Worm (Caenorhabditis elegans) whole organism, L1 larva: ENCODE results near the gene pals-30.

Source experiments
- Y116A8C.19 ChIP-seq: sonication (generic microtip); optimal IDR thresholded peaks from 2 replicates; lab custom pipeline; 2016; ENCODE audit warnings: missing compliant biosample characterization, missing genetic modification characterization, borderline replicate concordance
- aha-1 ChIP-seq: fragments of 150-350 bp; optimal IDR thresholded peaks from 2 replicates; lab custom pipeline; 2014; ENCODE audit warnings: missing biosample characterization, missing genetic modification characterization
- blmp-1 ChIP-seq: fragments of 150-350 bp; optimal IDR thresholded peaks from 2 replicates; lab custom pipeline; 2014; ENCODE audit warnings: missing biosample characterization, missing genetic modification characterization
- ceh-82 ChIP-seq, 3 experiments: fragments of 150-350 bp in 1 of 3; sonication (generic microtip) in 2 of 3; optimal IDR thresholded peaks; 2 replicates each; lab custom pipeline; 2014 to 2017; ENCODE audit warnings: missing biosample characterization in 3 of 3, missing genetic modification characterization in 3 of 3
- dsc-1 ChIP-seq: sonication (generic microtip); optimal IDR thresholded peaks from 2 replicates; lab custom pipeline; 2016; ENCODE audit warnings: mild to moderate bottlenecking, missing genetic modification characterization, missing compliant biosample characterization
- lin-14 ChIP-seq: fragments of 200-800 bp; sonication (Bioruptor generic); optimal IDR thresholded peaks from 2 replicates; lab custom pipeline; 2018; ENCODE audit warnings: mild to moderate bottlenecking, missing genetic modification characterization, moderate library complexity, missing compliant biosample characterization
- nhr-90 ChIP-seq: sonication (generic microtip); optimal IDR thresholded peaks from 2 replicates; lab custom pipeline; 2016; ENCODE audit warnings: mild to moderate bottlenecking, missing genetic modification characterization, missing compliant biosample characterization; ENCODE audit not compliant: poor library complexity
- rnt-1 ChIP-seq: sonication (generic microtip); optimal IDR thresholded peaks from 2 replicates; lab custom pipeline; 2016; ENCODE audit warnings: mild to moderate bottlenecking, missing genetic modification characterization, moderate library complexity, missing compliant biosample characterization
- unc-62 ChIP-seq: fragments of 150-350 bp; optimal IDR thresholded peaks from 2 replicates; lab custom pipeline; 2014; ENCODE audit warnings: missing biosample characterization, missing genetic modification reagents, missing genetic modification characterization

ce11 chrIV:14506995-14507394 lies 44.8 kb downstream of the pals-30 start:
- TF ChIP-seq Y116A8C.19, result no peak
- TF ChIP-seq lin-14 (GFP tag; lab: Kevin White, UChicago), result no peak
- peak; percentile 59 for TF ChIP-seq rnt-1 (tag; lab: Kevin White, UChicago)
- TF ChIP-seq unc-62 (GFP tag; lab: Kevin White, UChicago), result no peak
- TF ChIP-seq dsc-1 (tag; lab: Kevin White, UChicago), result peak; percentile 31
- no peak for TF ChIP-seq nhr-90 (tag; lab: Kevin White, UChicago)
- no peak for TF ChIP-seq blmp-1 (tag; lab: Kevin White, UChicago)
- TF ChIP-seq aha-1 (tag; lab: Kevin White, UChicago), result no peak
- no peak for TF ChIP-seq ceh-82 (tag; optimal IDR thresholded peaks at IDR 0.05; lab: Kevin White, UChicago)
